Fruit fly (Drosophila melanogaster) ovary, adult (tissue): ENCODE results near the gene CG14132.

Experiments used
- CG17801 ChIP-seq: fragments of 200-800 bp; optimal IDR thresholded peaks from 2 replicates; lab custom pipeline; 2019; ENCODE audit warnings: missing biosample characterization, mild to moderate bottlenecking, missing genetic modification characterization, moderate library complexity; ENCODE audit not compliant: partially characterized antibody

The CG14132 gene

dm6 chr3L:11678313-11678817 is 36.7 kb downstream of the CG14132 start:
- no peak for TF ChIP-seq CG17801 (GFP tag; lab: Kevin White, UChicago)
